Worm (Caenorhabditis elegans) whole organism, late embryonic: ENCODE results near the gene cyp-14A3.

Source experiments
- ceh-22 ChIP-seq: sonication (generic microtip); optimal IDR thresholded peaks from 2 replicates; lab custom pipeline; 2017; ENCODE audit warnings: missing biosample characterization, missing genetic modification characterization
- ceh-6 ChIP-seq: fragments of 200-800 bp; sonication (Bioruptor generic); optimal IDR thresholded peaks from 2 replicates; lab custom pipeline; 2018; ENCODE audit warnings: mild to moderate bottlenecking, missing genetic modification characterization, missing compliant biosample characterization
- dve-1 ChIP-seq: sonication (generic microtip); optimal IDR thresholded peaks from 2 replicates; lab custom pipeline; 2017; ENCODE audit warnings: antibody characterized with exemption, mild to moderate bottlenecking, missing genetic modification characterization, missing compliant biosample characterization
- eyg-1 ChIP-seq: sonication (generic microtip); optimal IDR thresholded peaks from 2 replicates; lab custom pipeline; 2016; ENCODE audit warnings: missing genotype, missing genetic modification characterization, missing compliant biosample characterization
- fax-1 ChIP-seq: sonication (generic microtip); optimal IDR thresholded peaks from 2 replicates; lab custom pipeline; 2016; ENCODE audit warnings: missing genotype, missing genetic modification characterization, missing compliant biosample characterization
- gmeb-2 ChIP-seq: sonication (generic microtip); optimal IDR thresholded peaks from 2 replicates; lab custom pipeline; 2016; ENCODE audit warnings: missing genetic modification characterization, inconsistent platforms, missing compliant biosample characterization
- nhr-11 ChIP-seq: fragments of 150-350 bp; optimal IDR thresholded peaks from 2 replicates; lab custom pipeline; 2014; ENCODE audit warnings: missing biosample characterization, missing genetic modification characterization
- pat-9 ChIP-seq: fragments of 200-800 bp; sonication (Bioruptor generic); optimal IDR thresholded peaks from 2 replicates; lab custom pipeline; 2018; ENCODE audit warnings: mild to moderate bottlenecking, missing genetic modification characterization, moderate library complexity, missing compliant biosample characterization
- pros-1 ChIP-seq: fragments of 150-350 bp; optimal IDR thresholded peaks from 2 replicates; lab custom pipeline; 2014; ENCODE audit warnings: missing biosample characterization, missing genetic modification reagents, missing genetic modification characterization
- ref-2 ChIP-seq: sonication (generic microtip); optimal IDR thresholded peaks from 2 replicates; lab custom pipeline; 2016; ENCODE audit warnings: missing genetic modification characterization, missing compliant biosample characterization
- tbx-2 ChIP-seq: sonication (generic microtip); optimal IDR thresholded peaks from 2 replicates; lab custom pipeline; 2016; ENCODE audit warnings: missing genetic modification characterization, missing compliant biosample characterization

- TF ChIP-seq eyg-1 (tag; lab: Kevin White, UChicago) (no peak), pros-1 (tag; lab: Kevin White, UChicago) (no peak), gmeb-2 (tag; lab: Kevin White, UChicago) (no peak), nhr-11 (tag; lab: Kevin White, UChicago) (no peak), tbx-2 (tag; lab: Kevin White, UChicago) (no peak), ref-2 (tag; lab: Kevin White, UChicago) (no peak), fax-1 (tag; lab: Kevin White, UChicago) (no peak), pat-9 (tag; lab: Kevin White, UChicago) (no peak), dve-1 (tag; lab: Kevin White, UChicago) (no peak), ceh-22 (no peak), ceh-6 (GFP tag; lab: Kevin White, UChicago) (no peak)
Observed at ce11 chrX:13257577-13257976, 16.4 kb downstream of the cyp-14A3 start, which contains the start of gene K08H2.10.
